Fruit fly (Drosophila melanogaster) whole organism, embryonic: ENCODE results near the gene vib.

Source experiments
- Bgb ChIP-seq: fragments of 200-800 bp; sonication (Bioruptor generic); IDR thresholded peaks from 2 replicates; pipeline ENCODE4 v1.3.6; 2022; ENCODE audit warnings: missing biosample characterization, missing genetic modification characterization; ENCODE audit not compliant: partially characterized antibody
- CG10147 ChIP-seq: fragments of 200-800 bp; sonication (Bioruptor generic); optimal IDR thresholded peaks from 2 replicates; lab custom pipeline; 2019; ENCODE audit warnings: missing biosample characterization, mild to moderate bottlenecking, missing genetic modification characterization, moderate library complexity
- CG10209 ChIP-seq: fragments of 200-800 bp; sonication (Bioruptor generic); optimal IDR thresholded peaks from 3 replicates; lab custom pipeline; 2017; ENCODE audit warnings: missing biosample characterization, mild to moderate bottlenecking, missing genetic modification characterization, missing genetic modification reagents
- CG1233 ChIP-seq: fragments of 200-800 bp; sonication (Bioruptor generic); optimal IDR thresholded peaks from 4 replicates; lab custom pipeline; 2018; ENCODE audit warnings: missing biosample characterization, mild to moderate bottlenecking, missing genetic modification characterization
- CG12744 ChIP-seq: fragments of 200-800 bp; sonication (Bioruptor generic); optimal IDR thresholded peaks from 2 replicates; lab custom pipeline; 2016; ENCODE audit warnings: missing biosample characterization, missing genetic modification characterization
- CG15269 ChIP-seq: fragments of 200-800 bp; sonication (Bioruptor generic); optimal IDR thresholded peaks from 2 replicates; lab custom pipeline; 2018; ENCODE audit warnings: missing biosample characterization, mild to moderate bottlenecking, missing genetic modification characterization, moderate library complexity
- CG16779 ChIP-seq: fragments of 200-800 bp; sonication (Bioruptor generic); IDR thresholded peaks from 2 replicates; pipeline ENCODE4 v1.3.6; 2022; ENCODE audit warnings: missing biosample characterization, missing genetic modification characterization
- CG16813 ChIP-seq: fragments of 200-800 bp; sonication (Bioruptor generic); IDR thresholded peaks from 3 replicates; pipeline ENCODE4 v1.3.6; 2022; ENCODE audit warnings: missing biosample characterization, missing genetic modification characterization; ENCODE audit not compliant: partially characterized antibody
- CG17186 ChIP-seq: fragments of 200-800 bp; sonication (Bioruptor generic); optimal IDR thresholded peaks from 3 replicates; lab custom pipeline; 2017; ENCODE audit warnings: missing biosample characterization, missing genetic modification reagents, missing genetic modification characterization
- CG18011 ChIP-seq: fragments of 200-800 bp; sonication (Bioruptor generic); optimal IDR thresholded peaks from 2 replicates; lab custom pipeline; 2017; ENCODE audit warnings: missing biosample characterization, missing genetic modification characterization, mild to moderate bottlenecking, moderate library complexity, missing genotype
- CG18262 ChIP-seq: fragments of 200-800 bp; optimal IDR thresholded peaks from 3 replicates; lab custom pipeline; 2019; ENCODE audit warnings: missing biosample characterization, mild to moderate bottlenecking, missing genetic modification characterization, moderate library complexity
- CG2889 ChIP-seq: fragments of 200-800 bp; sonication (Bioruptor generic); IDR thresholded peaks from 3 replicates; pipeline ENCODE4 v1.3.6; 2022; ENCODE audit warnings: missing biosample characterization, missing genetic modification characterization
- CG30403 ChIP-seq: fragments of 200-800 bp; sonication (Bioruptor generic); optimal IDR thresholded peaks from 3 replicates; lab custom pipeline; 2016; ENCODE audit warnings: missing biosample characterization, missing genetic modification characterization
- CG3163 ChIP-seq: fragments of 200-800 bp; sonication (Bioruptor generic); optimal IDR thresholded peaks from 3 replicates; lab custom pipeline; 2016; ENCODE audit warnings: missing biosample characterization, missing genetic modification characterization
- CG34422 ChIP-seq: fragments of 200-800 bp; sonication (Bioruptor generic); IDR thresholded peaks from 3 replicates; pipeline ENCODE4 v1.3.6; 2022; ENCODE audit warnings: missing biosample characterization, missing genetic modification characterization
- CG4328 ChIP-seq: fragments of 200-800 bp; sonication (Bioruptor generic); optimal IDR thresholded peaks from 3 replicates; lab custom pipeline; 2017; ENCODE audit warnings: missing biosample characterization, missing genetic modification reagents, missing genetic modification characterization
- CG4360 ChIP-seq: fragments of 200-800 bp; sonication (Bioruptor generic); IDR thresholded peaks from 2 replicates; pipeline ENCODE4 v1.3.6; 2022; ENCODE audit warnings: missing biosample characterization, missing genetic modification characterization
- CG4820 ChIP-seq: fragments of 200-800 bp; sonication (Bioruptor generic); optimal IDR thresholded peaks from 3 replicates; lab custom pipeline; 2016; ENCODE audit warnings: missing biosample characterization, missing genetic modification characterization
- CG7357 ChIP-seq: fragments of 200-800 bp; sonication (Bioruptor generic); IDR thresholded peaks from 3 replicates; pipeline ENCODE4 v1.3.6; 2022; ENCODE audit warnings: missing biosample characterization, missing genetic modification characterization
- CG7786 ChIP-seq: fragments of 200-800 bp; sonication (Bioruptor generic); optimal IDR thresholded peaks from 2 replicates; lab custom pipeline; 2016; ENCODE audit warnings: missing biosample characterization, missing genetic modification characterization
- CG7928 ChIP-seq: fragments of 200-800 bp; sonication (Bioruptor generic); optimal IDR thresholded peaks from 2 replicates; lab custom pipeline; 2017; ENCODE audit warnings: missing biosample characterization, mild to moderate bottlenecking, missing genetic modification characterization
- CTCF ChIP-seq: fragments of 200-800 bp; sonication (Bioruptor generic); optimal IDR thresholded peaks from 2 replicates; lab custom pipeline; 2017; ENCODE audit warnings: missing biosample characterization, mild to moderate bottlenecking, missing genetic modification characterization, moderate library complexity
- Dip2 ChIP-seq: fragments of 200-800 bp; sonication (Bioruptor generic); IDR thresholded peaks from 2 replicates; pipeline ENCODE4 v1.3.6; 2022; ENCODE audit warnings: missing biosample characterization, missing genetic modification characterization
- Doc3 ChIP-seq: fragments of 200-800 bp; sonication (Bioruptor generic); IDR thresholded peaks from 3 replicates; pipeline ENCODE4 v1.3.6; 2022; ENCODE audit warnings: missing biosample characterization, missing genetic modification characterization; ENCODE audit not compliant: partially characterized antibody
- E2f2 ChIP-seq: fragments of 200-800 bp; sonication (Bioruptor generic); IDR thresholded peaks from 2 replicates; pipeline ENCODE4 v1.3.6; 2022; ENCODE audit warnings: missing biosample characterization, missing genetic modification characterization
- Ets65A ChIP-seq: fragments of 200-800 bp; sonication (Bioruptor generic); peaks from one replicate; lab custom pipeline; 2016; ENCODE audit warnings: missing biosample characterization, missing genetic modification characterization
- Ets97D ChIP-seq: fragments of 200-800 bp; sonication (Bioruptor generic); optimal IDR thresholded peaks from 3 replicates; lab custom pipeline; 2016; ENCODE audit warnings: missing biosample characterization, missing genetic modification characterization
- Gsc ChIP-seq: fragments of 200-800 bp; sonication (Bioruptor generic); IDR thresholded peaks from 2 replicates; pipeline ENCODE4 v1.3.6; 2022; ENCODE audit warnings: missing biosample characterization, missing genetic modification characterization
- HLH4C ChIP-seq: fragments of 200-800 bp; sonication (Bioruptor generic); IDR thresholded peaks from 3 replicates; pipeline ENCODE4 v1.3.6; 2022; ENCODE audit warnings: missing biosample characterization, missing genetic modification characterization; ENCODE audit not compliant: partially characterized antibody
- Myb ChIP-seq: fragments of 200-800 bp; sonication (Bioruptor generic); optimal IDR thresholded peaks from 2 replicates; lab custom pipeline; 2016; ENCODE audit warnings: missing biosample characterization, missing genetic modification characterization
- Nf-YA ChIP-seq: fragments of 200-800 bp; sonication (Bioruptor generic); IDR thresholded peaks from 2 replicates; pipeline ENCODE4 v1.3.6; 2022; ENCODE audit warnings: missing biosample characterization, missing genetic modification characterization
- Side ChIP-seq: fragments of 200-800 bp; sonication (Bioruptor generic); optimal IDR thresholded peaks from 2 replicates; lab custom pipeline; 2016; ENCODE audit warnings: missing biosample characterization, missing genetic modification characterization
- Sin3A ChIP-seq: fragments of >200 bp; optimal IDR thresholded peaks from 2 replicates; lab custom pipeline; 2018
- Sry-β ChIP-seq: fragments of 200-800 bp; sonication (Bioruptor generic); optimal IDR thresholded peaks from 2 replicates; lab custom pipeline; 2018; ENCODE audit warnings: missing biosample characterization, mild to moderate bottlenecking, missing genetic modification characterization, moderate library complexity
- Xbp1 ChIP-seq: fragments of 200-800 bp; sonication (Bioruptor generic); optimal IDR thresholded peaks from 3 replicates; lab custom pipeline; 2016; ENCODE audit warnings: missing biosample characterization, mild to moderate bottlenecking, missing genetic modification characterization
- Xrp1 ChIP-seq: fragments of 200-800 bp; sonication (Bioruptor generic); IDR thresholded peaks from 2 replicates; pipeline ENCODE4 v1.3.6; 2022; ENCODE audit warnings: missing biosample characterization, missing genetic modification characterization
- abd-A ChIP-seq: fragments of 200-800 bp; sonication (Bioruptor generic); optimal IDR thresholded peaks from 3 replicates; lab custom pipeline; 2019; ENCODE audit warnings: missing biosample characterization, mild to moderate bottlenecking, missing genetic modification characterization, moderate library complexity
- ap ChIP-seq: fragments of 200-800 bp; sonication (Bioruptor generic); IDR thresholded peaks from 2 replicates; pipeline ENCODE4 v1.3.6; 2022; ENCODE audit warnings: missing biosample characterization, missing genetic modification characterization
- cad ChIP-seq: fragments of >200 bp; optimal IDR thresholded peaks from 2 replicates; lab custom pipeline; 2017; ENCODE audit warnings: missing biosample characterization, missing genetic modification characterization
- crol ChIP-seq: fragments of 200-800 bp; sonication (Bioruptor generic); IDR thresholded peaks from 2 replicates; pipeline ENCODE4 v1.3.6; 2022; ENCODE audit warnings: missing biosample characterization, missing genetic modification characterization
- dmrt11E ChIP-seq: fragments of 200-800 bp; sonication (Bioruptor generic); optimal IDR thresholded peaks from 3 replicates; lab custom pipeline; 2018; ENCODE audit warnings: missing biosample characterization, mild to moderate bottlenecking, missing genetic modification characterization, moderate library complexity
- gcm ChIP-seq: fragments of 200-800 bp; sonication (Bioruptor generic); optimal IDR thresholded peaks from 2 replicates; lab custom pipeline; 2019; ENCODE audit warnings: missing biosample characterization, mild to moderate bottlenecking, missing genetic modification characterization, moderate library complexity
- grn ChIP-seq: fragments of 200-800 bp; sonication (Bioruptor generic); optimal IDR thresholded peaks from 3 replicates; lab custom pipeline; 2017; ENCODE audit warnings: missing biosample characterization, missing genetic modification characterization
- her ChIP-seq: fragments of 200-800 bp; sonication (Bioruptor generic); optimal IDR thresholded peaks from 2 replicates; lab custom pipeline; 2016; ENCODE audit warnings: missing biosample characterization, missing genetic modification characterization
- jigr1 ChIP-seq: fragments of 200-800 bp; sonication (Bioruptor generic); IDR thresholded peaks from 3 replicates; pipeline ENCODE4 v1.3.6; 2022; ENCODE audit warnings: missing biosample characterization, missing genetic modification characterization
- kni ChIP-seq: fragments of 200-800 bp; sonication (Bioruptor generic); optimal IDR thresholded peaks from 3 replicates; lab custom pipeline; 2017; ENCODE audit warnings: mild to moderate bottlenecking, missing biosample characterization, missing genetic modification reagents, missing genetic modification characterization
- knrl ChIP-seq: fragments of 200-800 bp; sonication (Bioruptor generic); IDR thresholded peaks from 3 replicates; pipeline ENCODE4 v1.3.6; 2022; ENCODE audit warnings: missing biosample characterization, missing genetic modification characterization; ENCODE audit not compliant: partially characterized antibody
- pum ChIP-seq: fragments of 200-800 bp; sonication (Bioruptor generic); optimal IDR thresholded peaks from 2 replicates; lab custom pipeline; 2016; ENCODE audit warnings: missing biosample characterization, missing genetic modification characterization
- sima ChIP-seq: fragments of 200-800 bp; sonication (Bioruptor generic); optimal IDR thresholded peaks from 2 replicates; lab custom pipeline; 2016; ENCODE audit warnings: missing biosample characterization, missing genetic modification characterization
- sob ChIP-seq: fragments of 200-800 bp; sonication (Bioruptor generic); IDR thresholded peaks from 2 replicates; pipeline ENCODE4 v1.3.6; 2022; ENCODE audit warnings: missing biosample characterization, missing genetic modification characterization
- tll ChIP-seq, 2 experiments: fragments of 200-800 bp in 1 of 2; fragments of >200 bp in 1 of 2; sonication (Bioruptor generic) in 1 of 2; optimal IDR thresholded peaks; 2 replicates each; lab custom pipeline; 2017 to 2019; ENCODE audit warnings: missing biosample characterization in 2 of 2, missing genetic modification characterization in 2 of 2, mild to moderate bottlenecking in 1 of 2, moderate library complexity in 1 of 2
- tup ChIP-seq: fragments of 200-800 bp; sonication (Bioruptor generic); optimal IDR thresholded peaks from 2 replicates; lab custom pipeline; 2016; ENCODE audit warnings: missing biosample characterization, mild to moderate bottlenecking, missing genetic modification characterization, moderate library complexity
- wor ChIP-seq: fragments of 200-800 bp; sonication (Bioruptor generic); IDR thresholded peaks from 2 replicates; pipeline ENCODE4 v1.3.6; 2022; ENCODE audit warnings: missing biosample characterization, missing genetic modification characterization

Gene vib

dm6 chr3R:19229245-19229644 lies 2.8 kb upstream of the vib start, which contains the start of the genes CG5250 and Polr2M (continued):
- peak; percentile 94 for TF ChIP-seq E2f2 (GFP tag; lab: Robert Waterston, UW)
- TF ChIP-seq Myb (GFP tag; lab: Kevin White, UChicago), result no peak
- no peak for TF ChIP-seq jigr1
- peak; percentile 19; the same call in 1 of the 3 replicates for TF ChIP-seq HLH4C
- TF ChIP-seq CG3163 (GFP tag; lab: Kevin White, UChicago), result no peak
- no peak for TF ChIP-seq CG18011 (GFP tag; lab: Kevin White, UChicago)
- no peak for TF ChIP-seq Nf-YA (GFP tag; lab: Robert Waterston, UW)
- no peak for TF ChIP-seq Side
- no peak for TF ChIP-seq wor (GFP tag; lab: Robert Waterston, UW)
- no peak for TF ChIP-seq abd-A (tag; lab: Kevin White, UChicago)
- TF ChIP-seq Dip2, result no peak
- TF ChIP-seq Doc3, result no peak
- no peak for TF ChIP-seq CG7786 (GFP tag; lab: Kevin White, UChicago)
- no peak for TF ChIP-seq sima
- no peak for TF ChIP-seq Xbp1
- no peak for TF ChIP-seq CG10147 (GFP tag; lab: Kevin White, UChicago)
- TF ChIP-seq Sin3A (lab: Kevin White, UChicago), result peak; percentile 9
- no peak for TF ChIP-seq Xrp1 (GFP tag; lab: Robert Waterston, UW)
- TF ChIP-seq CG16813 (GFP tag; lab: Robert Waterston, UW), result no peak
- TF ChIP-seq CG1233 (GFP tag; lab: Kevin White, UChicago), result no peak
- TF ChIP-seq CG34422 (GFP tag; lab: Robert Waterston, UW), result no peak
- no peak for TF ChIP-seq pum
- TF ChIP-seq her (GFP tag; lab: Kevin White, UChicago), result no peak
- TF ChIP-seq ap (GFP tag; lab: Robert Waterston, UW), result no peak
- TF ChIP-seq cad, result no peak
- peak; percentile 45 for TF ChIP-seq CG17186 (GFP tag; lab: Kevin White, UChicago)
- no peak for TF ChIP-seq CG18262 (tag; lab: Kevin White, UChicago)
- TF ChIP-seq CG2889, result no peak
- TF ChIP-seq tup (GFP tag; lab: Kevin White, UChicago), result no peak
- TF ChIP-seq kni (GFP tag; lab: Kevin White, UChicago), result no peak
- no peak for TF ChIP-seq crol (GFP tag; lab: Robert Waterston, UW)
- TF ChIP-seq dmrt11E (tag; lab: Kevin White, UChicago), result no peak
- no peak for TF ChIP-seq Gsc (GFP tag; lab: Robert Waterston, UW)
- TF ChIP-seq CG4820 (GFP tag; lab: Kevin White, UChicago), result no peak
- peak; percentile 90 for TF ChIP-seq CG7928 (GFP tag; lab: Kevin White, UChicago)
- no peak for TF ChIP-seq CG4360 (GFP tag; lab: Robert Waterston, UW)
- TF ChIP-seq tll (GFP tag; optimal IDR thresholded peaks at IDR 0.05; lab: Kevin White, UChicago), result no peak
- no peak for TF ChIP-seq Sry-β
- peak; percentile 14; the same call in 1 of the 2 replicates for TF ChIP-seq Bgb (GFP tag; lab: Robert Waterston, UW)
- no peak for TF ChIP-seq Ets65A (GFP tag; lab: Kevin White, UChicago)
- no peak for TF ChIP-seq CG4328 (GFP tag; lab: Kevin White, UChicago)
- no peak for TF ChIP-seq CG16779 (GFP tag; lab: Robert Waterston, UW)
- TF ChIP-seq CG10209, result no peak
- no peak for TF ChIP-seq gcm (GFP tag; lab: Kevin White, UChicago)
- TF ChIP-seq Ets97D, result no peak
- no peak for TF ChIP-seq knrl
- no peak for TF ChIP-seq CG7357 (GFP tag; lab: Robert Waterston, UW)
- no peak for TF ChIP-seq CTCF
- TF ChIP-seq CG12744 (GFP tag; lab: Kevin White, UChicago), result no peak
- TF ChIP-seq CG30403 (GFP tag; lab: Kevin White, UChicago), result no peak
- no peak for TF ChIP-seq CG15269
- no peak for TF ChIP-seq sob
- no peak for TF ChIP-seq grn (GFP tag; lab: Kevin White, UChicago)
